Worm (Caenorhabditis elegans) whole organism, L4 larva: ENCODE results near the gene Y53F4B.10.
A peak's percentile ranks its signal among the peaks of the same experiment; 100 is the strongest.

Source experiments
- D1046.2 ChIP-seq: fragments of 200-800 bp; sonication (Bioruptor generic); IDR thresholded peaks from 2 replicates; pipeline ENCODE4 v1.3.6; 2022; ENCODE audit warnings: missing genetic modification characterization, missing compliant biosample characterization
- F49E8.2 ChIP-seq: sonication (generic microtip); optimal IDR thresholded peaks from 2 replicates; lab custom pipeline; 2016; ENCODE audit warnings: missing compliant biosample characterization, mild to moderate bottlenecking, missing genetic modification characterization, borderline replicate concordance
- Y75B8A.6 ChIP-seq: fragments of 200-800 bp; sonication (Bioruptor generic); IDR thresholded peaks from 2 replicates; pipeline ENCODE4 v1.3.6; 2022; ENCODE audit warnings: missing genetic modification reagents, missing genetic modification characterization, missing compliant biosample characterization
- ZK337.2 ChIP-seq: fragments of 200-800 bp; sonication (Bioruptor generic); IDR thresholded peaks from 2 replicates; pipeline ENCODE4 v1.3.6; 2022; ENCODE audit warnings: missing genetic modification reagents, missing genetic modification characterization, missing compliant biosample characterization
- ZK546.5 ChIP-seq, 2 experiments: sonication (generic microtip); optimal IDR thresholded peaks; 2 replicates each; lab custom pipeline; 2017; ENCODE audit warnings: missing biosample characterization in 2 of 2, missing genetic modification characterization in 2 of 2
- aha-1 ChIP-seq: fragments of 150-350 bp; peaks from one replicate; lab custom pipeline; 2014; ENCODE audit warnings: missing biosample characterization, missing genetic modification characterization
- ces-1 ChIP-seq: fragments of 150-350 bp; sonication (generic microtip); optimal IDR thresholded peaks from 4 replicates; lab custom pipeline; 2014; ENCODE audit warnings: missing biosample characterization, missing genetic modification reagents, missing genetic modification characterization
- ctbp-1 ChIP-seq: fragments of 200-800 bp; sonication (Bioruptor generic); IDR thresholded peaks from 2 replicates; pipeline ENCODE4 v1.3.6; 2022; ENCODE audit warnings: missing genetic modification reagents, missing genetic modification characterization, missing compliant biosample characterization
- daf-16 ChIP-seq, 3 experiments: sonication (generic microtip); optimal IDR thresholded peaks; 2 replicates each; lab custom pipeline; 2016 to 2017; ENCODE audit warnings: missing genetic modification characterization in 3 of 3, missing genetic modification reagents in 3 of 3, mild to moderate bottlenecking in 2 of 3, missing compliant biosample characterization in 2 of 3, missing biosample characterization in 1 of 3, moderate library complexity in 1 of 3
- daf-19 ChIP-seq: fragments of 200-800 bp; sonication (Bioruptor generic); conservative IDR thresholded peaks from 2 replicates; pipeline ENCODE4 v1.3.6; 2022; ENCODE audit warnings: missing genetic modification characterization, missing compliant biosample characterization
- dmd-6 ChIP-seq: fragments of 200-800 bp; sonication (Bioruptor generic); IDR thresholded peaks from 2 replicates; pipeline ENCODE4 v1.3.6; 2022; ENCODE audit warnings: missing genetic modification reagents, missing genetic modification characterization, missing compliant biosample characterization
- dmd-9 ChIP-seq: fragments of 200-800 bp; sonication (Bioruptor generic); IDR thresholded peaks from 2 replicates; pipeline ENCODE4 v1.3.6; 2022; ENCODE audit warnings: missing genetic modification reagents, missing genetic modification characterization, missing compliant biosample characterization
- dpl-1 ChIP-seq: fragments of 150-350 bp; optimal IDR thresholded peaks from 2 replicates; lab custom pipeline; 2014; ENCODE audit warnings: missing biosample characterization, missing genetic modification reagents, missing genetic modification characterization
- duxl-1 ChIP-seq: sonication (generic microtip); optimal IDR thresholded peaks from 2 replicates; lab custom pipeline; 2016; ENCODE audit warnings: mild to moderate bottlenecking, missing genetic modification characterization, moderate library complexity, missing compliant biosample characterization; ENCODE audit not compliant: poor library complexity
- dve-1 ChIP-seq: sonication (generic microtip); optimal IDR thresholded peaks from 2 replicates; lab custom pipeline; 2017; ENCODE audit warnings: antibody characterized with exemption, mild to moderate bottlenecking, missing genetic modification characterization, missing compliant biosample characterization; ENCODE audit not compliant: insufficient read depth
- egl-27 ChIP-seq: sonication (generic microtip); optimal IDR thresholded peaks from 3 replicates; lab custom pipeline; 2017; ENCODE audit warnings: missing biosample characterization, missing genetic modification reagents, missing genetic modification characterization
- fkh-10 ChIP-seq: fragments of 150-350 bp; optimal IDR thresholded peaks from 2 replicates; lab custom pipeline; 2014; ENCODE audit warnings: missing biosample characterization, missing genetic modification reagents, missing genetic modification characterization
- fos-1 ChIP-seq: fragments of 150-350 bp; optimal IDR thresholded peaks from 2 replicates; lab custom pipeline; 2014; ENCODE audit warnings: missing biosample characterization, missing genetic modification characterization
- hlh-11 ChIP-seq: fragments of 200-800 bp; sonication (Bioruptor generic); optimal IDR thresholded peaks from 2 replicates; lab custom pipeline; 2018; ENCODE audit warnings: mild to moderate bottlenecking, missing genetic modification characterization, missing compliant biosample characterization
- hlh-30 ChIP-seq: sonication (generic microtip); optimal IDR thresholded peaks from 2 replicates; lab custom pipeline; 2017; ENCODE audit warnings: antibody characterized with exemption, mild to moderate bottlenecking, missing genetic modification characterization, missing compliant biosample characterization; ENCODE audit not compliant: insufficient read depth
- hmg-1.1 ChIP-seq: fragments of 200-800 bp; sonication (Bioruptor generic); IDR thresholded peaks from 2 replicates; pipeline ENCODE4 v1.3.6; 2022; ENCODE audit warnings: missing genetic modification reagents, missing genetic modification characterization, missing compliant biosample characterization
- lin-1 ChIP-seq: fragments of 200-800 bp; sonication (Bioruptor generic); IDR thresholded peaks from 2 replicates; pipeline ENCODE4 v1.3.6; 2022; ENCODE audit warnings: missing genetic modification reagents, missing genetic modification characterization, missing compliant biosample characterization
- lin-29 ChIP-seq: fragments of 200-800 bp; sonication (Bioruptor generic); IDR thresholded peaks from 2 replicates; pipeline ENCODE4 v1.3.6; 2022; ENCODE audit warnings: missing genetic modification reagents, missing genetic modification characterization, missing compliant biosample characterization
- madf-9 ChIP-seq: fragments of 200-800 bp; sonication (Bioruptor generic); conservative IDR thresholded peaks from 2 replicates; pipeline ENCODE4 v1.3.6; 2022; ENCODE audit warnings: missing genetic modification reagents, missing genetic modification characterization, missing compliant biosample characterization
- mxl-2 ChIP-seq: fragments of 200-800 bp; sonication (Bioruptor generic); conservative IDR thresholded peaks from 2 replicates; pipeline ENCODE4 v1.3.6; 2022; ENCODE audit warnings: missing genetic modification reagents, missing genetic modification characterization, missing compliant biosample characterization
- mxl-3 ChIP-seq: fragments of 200-800 bp; sonication (Bioruptor generic); optimal IDR thresholded peaks from 2 replicates; lab custom pipeline; 2018; ENCODE audit warnings: mild to moderate bottlenecking, missing genetic modification characterization, missing compliant biosample characterization
- nhr-102 ChIP-seq: sonication (generic microtip); optimal IDR thresholded peaks from 2 replicates; lab custom pipeline; 2016; ENCODE audit warnings: mild to moderate bottlenecking, missing genetic modification characterization, moderate library complexity, missing compliant biosample characterization
- nhr-11 ChIP-seq: fragments of 150-350 bp; optimal IDR thresholded peaks from 2 replicates; lab custom pipeline; 2014; ENCODE audit warnings: missing biosample characterization, missing genetic modification characterization
- nhr-28 ChIP-seq: fragments of 150-350 bp; optimal IDR thresholded peaks from 2 replicates; lab custom pipeline; 2014; ENCODE audit warnings: missing biosample characterization, missing genetic modification characterization
- nhr-77 ChIP-seq: fragments of 150-350 bp; optimal IDR thresholded peaks from 2 replicates; lab custom pipeline; 2014; ENCODE audit warnings: missing biosample characterization, missing genetic modification characterization
- php-3 ChIP-seq: fragments of 200-800 bp; sonication (Bioruptor generic); IDR thresholded peaks from 2 replicates; pipeline ENCODE4 v1.3.6; 2022; ENCODE audit warnings: missing genetic modification reagents, missing genetic modification characterization, missing compliant biosample characterization
- pqm-1 ChIP-seq: sonication (generic microtip); optimal IDR thresholded peaks from 2 replicates; lab custom pipeline; 2017; ENCODE audit warnings: missing biosample characterization, missing genetic modification characterization
- skn-1 ChIP-seq: fragments of 150-350 bp; optimal IDR thresholded peaks from 2 replicates; lab custom pipeline; 2014; ENCODE audit warnings: missing biosample characterization, missing genetic modification characterization
- tag-97 ChIP-seq: fragments of 200-800 bp; sonication (Bioruptor generic); IDR thresholded peaks from 2 replicates; pipeline ENCODE4 v1.3.6; 2022; ENCODE audit warnings: missing genetic modification characterization, missing compliant biosample characterization
- unc-62 ChIP-seq, 3 experiments: fragments of 150-350 bp in 1 of 3; sonication (generic microtip); optimal IDR thresholded peaks in 2 of 3; peaks in 1 of 3; 1 replicate in 1 of 3; 2 replicates in 2 of 3; lab custom pipeline; 2014 to 2017; ENCODE audit warnings: missing biosample characterization in 3 of 3, missing genetic modification characterization in 3 of 3, missing genetic modification reagents in 3 of 3, missing genotype in 1 of 3
- zag-1 ChIP-seq: fragments of 150-350 bp; optimal IDR thresholded peaks from 2 replicates; lab custom pipeline; 2014; ENCODE audit warnings: missing biosample characterization, missing genetic modification characterization

Y53F4B.10 gene

ce11 chrII:14964008-14964407 is 39.3 kb downstream of the Y53F4B.10 start, which contains the start of gene elo-9:
Gene elo-9, minus strand, starts transcription at chrII:14964108.
- TF ChIP-seq dve-1 (tag; lab: Kevin White, UChicago) (no peak), F49E8.2 (no peak), nhr-102 (tag; lab: Kevin White, UChicago) (no peak), Y75B8A.6 (GFP tag; lab: Robert Waterston, UW) (no peak), zag-1 (tag; lab: Kevin White, UChicago) (no peak), mxl-2 (GFP tag; lab: Robert Waterston, UW) (no peak), fkh-10 (GFP tag; lab: Kevin White, UChicago) (no peak), pqm-1 (no peak), D1046.2 (GFP tag; lab: Robert Waterston, UW) (no peak), fos-1 (tag; lab: Kevin White, UChicago) (no peak), unc-62 (GFP tag; optimal IDR thresholded peaks at IDR 0.05 in 1 of 2; lab: Kevin White, UChicago) (no peak), unc-62 (tag; optimal IDR thresholded peaks at IDR 0.05; lab: Kevin White, UChicago) (no peak), ctbp-1 (GFP tag; lab: Robert Waterston, UW) (no peak), hlh-30 (no peak), lin-1 (GFP tag; lab: Robert Waterston, UW) (no peak), skn-1 (tag; lab: Kevin White, UChicago) (no peak), hmg-1.1 (GFP tag; lab: Robert Waterston, UW) (no peak)
- TF ChIP-seq, all 104 proteins: peak for 0

- TF ChIP-seq daf-16 (GFP tag; optimal IDR thresholded peaks at IDR 0.05; lab: Kevin White, UChicago) (no peak), daf-16 (tag; optimal IDR thresholded peaks at IDR 0.05; lab: Kevin White, UChicago) (peak; percentile 84), dpl-1 (no peak), ZK337.2 (GFP tag; lab: Robert Waterston, UW) (no peak), dve-1 (tag; lab: Kevin White, UChicago) (peak; percentile 41), nhr-77 (peak; percentile 89), nhr-102 (tag; lab: Kevin White, UChicago) (no peak), hlh-11 (tag; lab: Kevin White, UChicago) (peak; percentile 44), pqm-1 (peak; percentile 64), php-3 (GFP tag; lab: Robert Waterston, UW) (peak; percentile 72; the same call in 1 of the 2 replicates), unc-62 (GFP tag; optimal IDR thresholded peaks at IDR 0.05 in 1 of 2; lab: Kevin White, UChicago) (no peak), unc-62 (tag; optimal IDR thresholded peaks at IDR 0.05; lab: Kevin White, UChicago) (no peak), dmd-6 (GFP tag; lab: Robert Waterston, UW) (peak; percentile 36; the same call in 1 of the 2 replicates), nhr-28 (tag; lab: Kevin White, UChicago) (peak; percentile 95)
Measured at ce11 chrII:14959273-14959672, 44.0 kb downstream of the Y53F4B.10 start.

ce11 chrII:14958113-14958512 is 45.2 kb downstream of the Y53F4B.10 start, which contains the start of gene Y53F4B.1:
Gene Y53F4B.1, minus strand, starts transcription at chrII:14958213.
- TF ChIP-seq nhr-28 (tag; lab: Kevin White, UChicago) (peak; percentile 52), egl-27 (no peak), dve-1 (tag; lab: Kevin White, UChicago) (no peak), madf-9 (GFP tag; lab: Robert Waterston, UW) (no peak), dmd-9 (GFP tag; lab: Robert Waterston, UW) (no peak), mxl-3 (GFP tag; lab: Kevin White, UChicago) (no peak), duxl-1 (tag; lab: Kevin White, UChicago) (no peak), tag-97 (no peak), lin-29 (GFP tag; lab: Robert Waterston, UW) (no peak), ZK546.5 (tag; optimal IDR thresholded peaks at IDR 0.05; lab: Kevin White, UChicago) (no peak), skn-1 (tag; lab: Kevin White, UChicago) (no peak), aha-1 (tag; lab: Kevin White, UChicago) (peak; percentile 33), mxl-2 (GFP tag; lab: Robert Waterston, UW) (no peak), D1046.2 (GFP tag; lab: Robert Waterston, UW) (no peak), nhr-11 (tag; lab: Kevin White, UChicago) (no peak), daf-19 (GFP tag; lab: Robert Waterston, UW) (no peak), ces-1 (no peak)
